Fruit fly (Drosophila melanogaster) whole organism, embryonic: Measurements from ENCODE around the gene Cyp4d1.
A peak's percentile ranks its signal among the peaks of the same experiment; 100 is the strongest.

Experiments used
- Awh ChIP-seq: fragments of 200-800 bp; sonication (Bioruptor generic); IDR thresholded peaks from 2 replicates; pipeline ENCODE4, ENCODE4 v1.3.6; 2022; ENCODE audit warnings: missing biosample characterization, missing genetic modification characterization
- CG12236 ChIP-seq: fragments of 200-800 bp; sonication (Bioruptor generic); optimal IDR thresholded peaks from 2 replicates; lab custom pipeline; 2016; ENCODE audit warnings: missing biosample characterization, missing genetic modification characterization
- CG12391 ChIP-seq: fragments of 200-800 bp; sonication (Bioruptor generic); optimal IDR thresholded peaks from 3 replicates; lab custom pipeline; 2018; ENCODE audit warnings: missing biosample characterization, mild to moderate bottlenecking, missing genetic modification characterization, moderate library complexity
- CG13123 ChIP-seq: fragments of 200-800 bp; sonication (Bioruptor generic); optimal IDR thresholded peaks from 2 replicates; lab custom pipeline; 2016; ENCODE audit warnings: missing biosample characterization, missing genetic modification characterization
- CG15011 ChIP-seq: fragments of 200-800 bp; sonication (Bioruptor generic); optimal IDR thresholded peaks from 3 replicates; lab custom pipeline; 2018; ENCODE audit warnings: missing biosample characterization, mild to moderate bottlenecking, missing genetic modification characterization
- CG1529 ChIP-seq: fragments of 200-800 bp; sonication (Bioruptor generic); optimal IDR thresholded peaks from 3 replicates; lab custom pipeline; 2018; ENCODE audit warnings: missing biosample characterization, missing genetic modification characterization
- CG15514 ChIP-seq: fragments of 200-800 bp; sonication (Bioruptor generic); optimal IDR thresholded peaks from 3 replicates; lab custom pipeline; 2017; ENCODE audit warnings: missing biosample characterization, missing genetic modification characterization, mild to moderate bottlenecking, moderate library complexity, missing genetic modification reagents
- CG16813 ChIP-seq: fragments of 200-800 bp; sonication (Bioruptor generic); IDR thresholded peaks from 3 replicates; pipeline ENCODE4 v1.3.6; 2022; ENCODE audit warnings: missing biosample characterization, missing genetic modification characterization; ENCODE audit not compliant: partially characterized antibody
- CG16815 ChIP-seq: fragments of 200-800 bp; sonication (Bioruptor generic); optimal IDR thresholded peaks from 3 replicates; lab custom pipeline; 2017; ENCODE audit warnings: missing biosample characterization, mild to moderate bottlenecking, missing genetic modification characterization
- CG16863 ChIP-seq: fragments of 200-800 bp; sonication (Bioruptor generic); optimal IDR thresholded peaks from 3 replicates; lab custom pipeline; 2016; ENCODE audit warnings: missing biosample characterization, missing genetic modification characterization
- CG17328 ChIP-seq: fragments of 200-800 bp; sonication (Bioruptor generic); IDR thresholded peaks from 2 replicates; pipeline ENCODE4 v1.3.6; 2022; ENCODE audit warnings: missing biosample characterization, missing genetic modification characterization
- CG18476 ChIP-seq: fragments of 200-800 bp; sonication (Bioruptor generic); optimal IDR thresholded peaks from 2 replicates; lab custom pipeline; 2016; ENCODE audit warnings: missing biosample characterization, mild to moderate bottlenecking, missing genetic modification characterization
- CG2120 ChIP-seq: fragments of 200-800 bp; sonication (Bioruptor generic); optimal IDR thresholded peaks from 3 replicates; lab custom pipeline; 2016; ENCODE audit warnings: missing biosample characterization, missing genetic modification characterization
- CG30403 ChIP-seq: fragments of 200-800 bp; sonication (Bioruptor generic); optimal IDR thresholded peaks from 3 replicates; lab custom pipeline; 2016; ENCODE audit warnings: missing biosample characterization, missing genetic modification characterization
- CG34422 ChIP-seq: fragments of 200-800 bp; sonication (Bioruptor generic); IDR thresholded peaks from 3 replicates; pipeline ENCODE4 v1.3.6; 2022; ENCODE audit warnings: missing biosample characterization, missing genetic modification characterization
- CG3995 ChIP-seq: fragments of 200-800 bp; sonication (Bioruptor generic); optimal IDR thresholded peaks from 3 replicates; lab custom pipeline; 2016; ENCODE audit warnings: missing biosample characterization, missing genetic modification characterization
- CG43689 ChIP-seq: fragments of 200-800 bp; sonication (Bioruptor generic); IDR thresholded peaks from 2 replicates; pipeline ENCODE4 v1.3.6; 2022; ENCODE audit warnings: missing biosample characterization, missing genetic modification characterization
- CG5180 ChIP-seq: fragments of 200-800 bp; sonication (Bioruptor generic); optimal IDR thresholded peaks from 3 replicates; lab custom pipeline; 2017; ENCODE audit warnings: missing biosample characterization, missing genetic modification characterization, mild to moderate bottlenecking, moderate library complexity, missing genetic modification reagents
- CG7963 ChIP-seq: fragments of 200-800 bp; sonication (Bioruptor generic); IDR thresholded peaks from 3 replicates; pipeline ENCODE4 v1.3.6; 2022; ENCODE audit warnings: missing biosample characterization, missing genetic modification characterization; ENCODE audit not compliant: partially characterized antibody
- CG9797 ChIP-seq: fragments of 200-800 bp; sonication (Bioruptor generic); optimal IDR thresholded peaks from 3 replicates; lab custom pipeline; 2018; ENCODE audit warnings: missing biosample characterization, mild to moderate bottlenecking, missing genetic modification characterization
- CkIIα-i1 ChIP-seq: fragments of 200-800 bp; sonication (Bioruptor generic); IDR thresholded peaks from 2 replicates; pipeline ENCODE4 v1.3.6; 2022; ENCODE audit warnings: missing biosample characterization, missing genetic modification characterization
- Dip2 ChIP-seq: fragments of 200-800 bp; sonication (Bioruptor generic); IDR thresholded peaks from 2 replicates; pipeline ENCODE4 v1.3.6; 2022; ENCODE audit warnings: missing biosample characterization, missing genetic modification characterization
- Doc2 ChIP-seq: fragments of 200-800 bp; sonication (Bioruptor generic); IDR thresholded peaks from 2 replicates; pipeline ENCODE4 v1.3.6; 2022; ENCODE audit warnings: missing biosample characterization, missing genetic modification characterization
- Elba2 ChIP-seq: fragments of 200-800 bp; sonication (Bioruptor generic); optimal IDR thresholded peaks from 3 replicates; lab custom pipeline; 2016; ENCODE audit warnings: missing biosample characterization, missing genetic modification characterization
- H2.0 ChIP-seq: fragments of 200-800 bp; sonication (Bioruptor generic); IDR thresholded peaks from 2 replicates; pipeline ENCODE4 v1.3.6; 2022; ENCODE audit warnings: missing biosample characterization, missing genetic modification characterization
- HHEX ChIP-seq: fragments of 200-800 bp; sonication (Bioruptor generic); optimal IDR thresholded peaks from 3 replicates; lab custom pipeline; 2017; ENCODE audit warnings: missing biosample characterization, mild to moderate bottlenecking, missing genetic modification characterization, missing genetic modification reagents
- Kr ChIP-seq: fragments of 200-800 bp; sonication (Bioruptor generic); optimal IDR thresholded peaks from 2 replicates; lab custom pipeline; 2017; ENCODE audit warnings: missing biosample characterization, mild to moderate bottlenecking, missing genetic modification characterization
- Max ChIP-seq: fragments of 200-800 bp; sonication (Bioruptor generic); optimal IDR thresholded peaks from 2 replicates; lab custom pipeline; 2016; ENCODE audit warnings: missing biosample characterization, mild to moderate bottlenecking, missing genetic modification characterization
- Pdp1 ChIP-seq, 2 experiments: fragments of 200-800 bp; sonication (Bioruptor generic); optimal IDR thresholded peaks; 3 replicates each; lab custom pipeline; 2016; ENCODE audit warnings: missing biosample characterization in 2 of 2, missing genetic modification characterization in 2 of 2, mild to moderate bottlenecking in 1 of 2, moderate library complexity in 1 of 2
- Ravus ChIP-seq: fragments of 200-800 bp; sonication (Bioruptor generic); IDR thresholded peaks from 2 replicates; pipeline ENCODE4 v1.3.6; 2022; ENCODE audit warnings: missing biosample characterization, missing genetic modification characterization
- Rx ChIP-seq: fragments of 200-800 bp; sonication (Bioruptor generic); IDR thresholded peaks from 2 replicates; pipeline ENCODE4 v1.3.6; 2022; ENCODE audit warnings: missing biosample characterization, missing genetic modification characterization
- ab ChIP-seq: fragments of 200-800 bp; sonication (Bioruptor generic); optimal IDR thresholded peaks from 2 replicates; lab custom pipeline; 2016; ENCODE audit warnings: missing biosample characterization, missing genetic modification characterization
- amos ChIP-seq: fragments of 200-800 bp; sonication (Bioruptor generic); IDR thresholded peaks from 2 replicates; pipeline ENCODE4 v1.3.6; 2022; ENCODE audit warnings: missing biosample characterization, missing genetic modification characterization; ENCODE audit not compliant: partially characterized antibody
- ase ChIP-seq: fragments of 200-800 bp; sonication (Bioruptor generic); IDR thresholded peaks from 3 replicates; pipeline ENCODE4 v1.3.6; 2022; ENCODE audit warnings: missing biosample characterization, missing genetic modification characterization
- ash1 ChIP-seq: fragments of 200-800 bp; sonication (Bioruptor generic); optimal IDR thresholded peaks from 2 replicates; lab custom pipeline; 2018; ENCODE audit warnings: missing biosample characterization, mild to moderate bottlenecking, missing genetic modification characterization
- crc ChIP-seq: fragments of 200-800 bp; sonication (Bioruptor generic); optimal IDR thresholded peaks from 2 replicates; lab custom pipeline; 2016; ENCODE audit warnings: missing biosample characterization, missing genetic modification characterization
- crp ChIP-seq, 2 experiments: fragments of 200-800 bp; sonication (Bioruptor generic); optimal IDR thresholded peaks; 2 replicates in 1 of 2; 3 replicates in 1 of 2; lab custom pipeline; 2017; ENCODE audit warnings: missing biosample characterization in 2 of 2, missing genetic modification characterization in 2 of 2, mild to moderate bottlenecking in 1 of 2, moderate library complexity in 1 of 2
- disco-r ChIP-seq: fragments of 200-800 bp; sonication (Bioruptor generic); optimal IDR thresholded peaks from 2 replicates; lab custom pipeline; 2016; ENCODE audit warnings: missing biosample characterization, missing genetic modification characterization
- dmrt99B ChIP-seq: fragments of 200-800 bp; sonication (Bioruptor generic); optimal IDR thresholded peaks from 2 replicates; lab custom pipeline; 2018; ENCODE audit warnings: missing biosample characterization, mild to moderate bottlenecking, missing genetic modification characterization, moderate library complexity
- eve ChIP-seq, 2 experiments: fragments of >200 bp; optimal IDR thresholded peaks; 2 replicates each; lab custom pipeline; 2017; ENCODE audit warnings: missing biosample characterization in 2 of 2, missing genetic modification characterization in 2 of 2
- ewg ChIP-seq: fragments of 200-800 bp; sonication (Bioruptor generic); optimal IDR thresholded peaks from 3 replicates; lab custom pipeline; 2017; ENCODE audit warnings: mild to moderate bottlenecking, missing biosample characterization, missing genetic modification reagents, missing genetic modification characterization
- gt ChIP-seq: fragments of 200-800 bp; sonication (Bioruptor generic); IDR thresholded peaks from 2 replicates; pipeline ENCODE4 v1.3.6; 2022; ENCODE audit warnings: missing biosample characterization, missing genetic modification characterization
- ken ChIP-seq: fragments of 200-800 bp; sonication (Bioruptor generic); IDR thresholded peaks from 3 replicates; pipeline ENCODE4 v1.3.6; 2022; ENCODE audit warnings: missing biosample characterization, missing genetic modification characterization
- lmd ChIP-seq: fragments of 200-800 bp; sonication (Bioruptor generic); IDR thresholded peaks from 2 replicates; pipeline ENCODE4 v1.3.6; 2022; ENCODE audit warnings: missing biosample characterization, missing genetic modification characterization
- nerfin-1 ChIP-seq: fragments of 200-800 bp; sonication (Bioruptor generic); optimal IDR thresholded peaks from 3 replicates; lab custom pipeline; 2019; ENCODE audit warnings: missing biosample characterization, mild to moderate bottlenecking, missing genetic modification characterization, moderate library complexity
- p53 ChIP-seq: fragments of 200-800 bp; sonication (Bioruptor generic); optimal IDR thresholded peaks from 2 replicates; lab custom pipeline; 2016; ENCODE audit warnings: missing biosample characterization, missing genetic modification characterization
- pita ChIP-seq: fragments of 200-800 bp; sonication (Bioruptor generic); optimal IDR thresholded peaks from 2 replicates; lab custom pipeline; 2017; ENCODE audit warnings: missing biosample characterization, mild to moderate bottlenecking, missing genetic modification characterization
- psq ChIP-seq: fragments of 200-800 bp; sonication (Bioruptor generic); optimal IDR thresholded peaks from 2 replicates; lab custom pipeline; 2017; ENCODE audit warnings: missing biosample characterization, missing genetic modification characterization
- sr ChIP-seq: fragments of 200-800 bp; sonication (Bioruptor generic); IDR thresholded peaks from 3 replicates; pipeline ENCODE4 v1.3.6; 2022; ENCODE audit warnings: missing biosample characterization, missing genetic modification characterization
- stwl ChIP-seq: fragments of 200-800 bp; sonication (Bioruptor generic); optimal IDR thresholded peaks from 3 replicates; lab custom pipeline; 2018; ENCODE audit warnings: missing biosample characterization, mild to moderate bottlenecking, missing genetic modification characterization, moderate library complexity
- twi ChIP-seq: fragments of 200-800 bp; optimal IDR thresholded peaks from 2 replicates; lab custom pipeline; 2019; ENCODE audit warnings: missing biosample characterization, mild to moderate bottlenecking, missing genetic modification characterization, moderate library complexity
- tx ChIP-seq: fragments of 200-800 bp; sonication (Bioruptor generic); optimal IDR thresholded peaks from 2 replicates; lab custom pipeline; 2016; ENCODE audit warnings: missing biosample characterization, missing genetic modification characterization

Cyp4d1 gene

DNA sequence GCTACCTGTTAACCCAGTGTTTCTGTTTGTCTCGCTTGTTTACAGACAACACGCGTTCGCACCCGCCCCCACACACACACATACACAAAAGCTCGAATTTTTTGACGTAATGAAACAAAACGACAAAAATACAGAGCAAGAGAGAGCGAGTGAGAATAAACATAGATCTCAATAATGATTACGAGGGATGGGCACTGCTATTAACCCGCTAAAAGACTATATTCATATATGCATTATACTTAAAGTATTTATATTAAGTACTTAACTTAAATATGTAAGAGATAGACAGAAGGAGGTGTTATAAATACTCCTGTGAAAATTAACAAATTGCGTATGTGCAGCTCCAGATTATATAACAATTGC, 20.1 kb downstream of the Cyp4d1 start (continued):
- TF ChIP-seq CG16813 (GFP tag; lab: Robert Waterston, UW) (no peak), twi (tag; lab: Kevin White, UChicago) (no peak), CG17328 (GFP tag; lab: Robert Waterston, UW) (no peak), nerfin-1 (peak; percentile 20), Max (GFP tag; lab: Kevin White, UChicago) (peak; percentile 28), CkIIα-i1 (GFP tag; lab: Robert Waterston, UW) (no peak), ase (no peak; the same call in 2 of the 3 replicates), CG13123 (GFP tag; lab: Kevin White, UChicago) (peak; percentile 48), Awh (GFP tag; lab: Robert Waterston, UW) (peak; percentile 87), CG34422 (peak; percentile 28; the same call in 1 of the 3 replicates), ab (no peak), ewg (GFP tag; lab: Kevin White, UChicago) (peak; percentile 23), ash1 (peak; percentile 53), Rx (GFP tag; lab: Robert Waterston, UW) (no peak), gt (no peak), CG12236 (no peak), p53 (GFP tag; lab: Kevin White, UChicago) (no peak), Pdp1 (GFP tag; optimal IDR thresholded peaks at IDR 0.05; lab: Kevin White, UChicago) (peak; percentile 2 to 90), CG12391 (tag; lab: Kevin White, UChicago) (peak; percentile 48), CG16815 (GFP tag; lab: Kevin White, UChicago) (no peak), CG1529 (peak; percentile 57), Elba2 (GFP tag; lab: Kevin White, UChicago) (no peak), tx (GFP tag; lab: Kevin White, UChicago) (peak; percentile 1), crp (GFP tag; optimal IDR thresholded peaks at IDR 0.05; lab: Kevin White, UChicago) (no peak), crc (GFP tag; lab: Kevin White, UChicago) (no peak), Dip2 (GFP tag; lab: Robert Waterston, UW) (no peak), lmd (peak; percentile 38; the same call in 1 of the 2 replicates), CG7963 (no peak), CG43689 (GFP tag; lab: Robert Waterston, UW) (peak; percentile 63), Ravus (GFP tag; lab: Robert Waterston, UW) (no peak), Kr (GFP tag; lab: Kevin White, UChicago) (no peak), disco-r (GFP tag; lab: Kevin White, UChicago) (no peak), psq (GFP tag; lab: Kevin White, UChicago) (peak; percentile 26), CG30403 (GFP tag; lab: Kevin White, UChicago) (peak; percentile 48), dmrt99B (tag; lab: Kevin White, UChicago) (peak; percentile 47), ken (GFP tag; lab: Robert Waterston, UW) (no peak), CG5180 (GFP tag; lab: Kevin White, UChicago) (peak; percentile 30), CG2120 (GFP tag; lab: Kevin White, UChicago) (peak; percentile 57), stwl (tag; lab: Kevin White, UChicago) (no peak), Doc2 (GFP tag; lab: Robert Waterston, UW) (no peak), CG15011 (GFP tag; lab: Kevin White, UChicago) (peak; percentile 38), CG15514 (peak; percentile 42), H2.0 (no peak), CG3995 (GFP tag; lab: Kevin White, UChicago) (peak; percentile 18), CG16863 (GFP tag; lab: Kevin White, UChicago) (no peak), eve (GFP tag; optimal IDR thresholded peaks at IDR 0.05; lab: Kevin White, UChicago) (no peak), sr (peak; percentile 79; the same call in 1 of the 3 replicates), CG9797 (no peak), HHEX (GFP tag; lab: Kevin White, UChicago) (peak; percentile 57), amos (GFP tag; lab: Robert Waterston, UW) (no peak), CG18476 (GFP tag; lab: Kevin White, UChicago) (no peak), pita (GFP tag; lab: Kevin White, UChicago) (no peak)
